Worm (Caenorhabditis elegans) whole organism, young adult: ENCODE data around the gene C06E1.7.
A peak's percentile ranks its signal among the peaks of the same experiment; 100 is the strongest.

Experiments
- B0019.2 ChIP-seq: fragments of 200-800 bp; sonication (Bioruptor generic); conservative IDR thresholded peaks from 2 replicates; pipeline ENCODE4 v1.3.6; 2022; ENCODE audit warnings: missing genetic modification reagents, missing genetic modification characterization, missing compliant biosample characterization
- F49E8.2 ChIP-seq: sonication (generic microtip); optimal IDR thresholded peaks from 3 replicates; lab custom pipeline; 2017; ENCODE audit warnings: missing genetic modification characterization, mild to moderate bottlenecking, missing compliant biosample characterization, antibody characterized with exemption, moderate library complexity; ENCODE audit not compliant: insufficient read depth
- akir-1 ChIP-seq: fragments of 200-800 bp; sonication (Bioruptor generic); optimal IDR thresholded peaks from 2 replicates; lab custom pipeline; 2018; ENCODE audit warnings: mild to moderate bottlenecking, missing genetic modification characterization, moderate library complexity, missing compliant biosample characterization
- aptf-2 ChIP-seq: fragments of 200-800 bp; sonication (Bioruptor generic); conservative IDR thresholded peaks from 2 replicates; pipeline ENCODE4 v1.3.6; 2022; ENCODE audit warnings: missing genetic modification reagents, missing genetic modification characterization, missing compliant biosample characterization
- aptf-3 ChIP-seq: fragments of 200-800 bp; sonication (Bioruptor generic); IDR thresholded peaks from 2 replicates; pipeline ENCODE4 v1.3.6; 2022; ENCODE audit warnings: missing genetic modification characterization, missing compliant biosample characterization
- attf-5 ChIP-seq: fragments of 200-800 bp; sonication (Bioruptor generic); optimal IDR thresholded peaks from 2 replicates; lab custom pipeline; 2018; ENCODE audit warnings: mild to moderate bottlenecking, missing genetic modification characterization, missing compliant biosample characterization
- bed-1 ChIP-seq: fragments of 200-800 bp; sonication (Bioruptor generic); IDR thresholded peaks from 2 replicates; pipeline ENCODE4 v1.3.6; 2022; ENCODE audit warnings: missing genetic modification reagents, missing genetic modification characterization, missing compliant biosample characterization
- bed-2 ChIP-seq: fragments of 200-800 bp; sonication (Bioruptor generic); IDR thresholded peaks from 2 replicates; pipeline ENCODE4 v1.3.6; 2022; ENCODE audit warnings: missing genetic modification reagents, missing genetic modification characterization, missing compliant biosample characterization
- cebp-1 ChIP-seq, 2 experiments: fragments of 200-800 bp in 1 of 2; sonication (Bioruptor generic) in 1 of 2; sonication (generic microtip) in 1 of 2; IDR thresholded peaks in 1 of 2; optimal IDR thresholded peaks in 1 of 2; 2 replicates each; pipeline versions ENCODE4 v1.3.6 to Lab custom; 2017 to 2022; ENCODE audit warnings: missing compliant biosample characterization in 2 of 2, missing genetic modification characterization in 2 of 2, mild to moderate bottlenecking in 1 of 2, missing genetic modification reagents in 1 of 2, moderate library complexity in 1 of 2
- cebp-2 ChIP-seq: fragments of 200-800 bp; sonication (Bioruptor generic); IDR thresholded peaks from 2 replicates; pipeline ENCODE4 v1.3.6; 2022; ENCODE audit warnings: missing genetic modification characterization, missing compliant biosample characterization
- dpff-1 ChIP-seq: sonication (generic microtip); optimal IDR thresholded peaks from 2 replicates; lab custom pipeline; 2017; ENCODE audit warnings: mild to moderate bottlenecking, missing genetic modification characterization, missing compliant biosample characterization
- dpl-1 ChIP-seq: fragments of 150-350 bp; optimal IDR thresholded peaks from 2 replicates; lab custom pipeline; 2014; ENCODE audit warnings: missing biosample characterization, missing genetic modification reagents, missing genetic modification characterization
- egl-44 ChIP-seq: fragments of 200-800 bp; sonication (Bioruptor generic); IDR thresholded peaks from 2 replicates; pipeline ENCODE4 v1.3.6; 2022; ENCODE audit warnings: missing genetic modification reagents, missing genetic modification characterization, missing compliant biosample characterization
- gei-17 ChIP-seq: fragments of 200-800 bp; sonication (Bioruptor generic); optimal IDR thresholded peaks from 2 replicates; lab custom pipeline; 2018; ENCODE audit warnings: mild to moderate bottlenecking, missing genetic modification characterization, missing compliant biosample characterization
- hmg-20 ChIP-seq: fragments of 200-800 bp; sonication (Bioruptor generic); IDR thresholded peaks from 2 replicates; pipeline ENCODE4 v1.3.6; 2022; ENCODE audit warnings: missing genetic modification reagents, missing genetic modification characterization, missing compliant biosample characterization
- lsy-27 ChIP-seq: sonication (generic microtip); optimal IDR thresholded peaks from 2 replicates; lab custom pipeline; 2017; ENCODE audit warnings: missing genetic modification characterization, mild to moderate bottlenecking, missing compliant biosample characterization, antibody characterized with exemption, missing genotype, borderline replicate concordance; ENCODE audit not compliant: insufficient read depth
- madf-10 ChIP-seq: sonication (generic microtip); optimal IDR thresholded peaks from 2 replicates; lab custom pipeline; 2016; ENCODE audit warnings: mild to moderate bottlenecking, missing genetic modification characterization, missing compliant biosample characterization
- madf-3 ChIP-seq: fragments of 200-800 bp; sonication (Bioruptor generic); IDR thresholded peaks from 2 replicates; pipeline ENCODE4 v1.3.6; 2022; ENCODE audit warnings: missing genetic modification reagents, missing genetic modification characterization, missing compliant biosample characterization
- madf-6 ChIP-seq: fragments of 200-800 bp; sonication (Bioruptor generic); IDR thresholded peaks from 2 replicates; pipeline ENCODE4 v1.3.6; 2022; ENCODE audit warnings: missing genetic modification reagents, missing genetic modification characterization, missing compliant biosample characterization
- nhr-80 ChIP-seq: sonication (generic microtip); optimal IDR thresholded peaks from 2 replicates; lab custom pipeline; 2016; ENCODE audit warnings: missing genetic modification characterization, missing compliant biosample characterization
- rcor-1 ChIP-seq: fragments of 200-800 bp; sonication (Bioruptor generic); IDR thresholded peaks from 2 replicates; pipeline ENCODE4 v1.3.6; 2022; ENCODE audit warnings: missing genetic modification reagents, missing genetic modification characterization, missing compliant biosample characterization
- rec-8 ChIP-seq, 2 experiments: sonication (generic microtip); optimal IDR thresholded peaks; 2 replicates each; lab custom pipeline; 2016; ENCODE audit warnings: mild to moderate bottlenecking in 2 of 2, missing genetic modification characterization in 2 of 2, missing genetic modification reagents in 2 of 2, missing genotype in 2 of 2, missing biosample characterization in 1 of 2, missing compliant biosample characterization in 1 of 2, moderate library complexity in 1 of 2
- rpc-1 ChIP-seq, 2 experiments: fragments of 150-350 bp in 1 of 2; sonication (generic microtip) in 1 of 2; optimal IDR thresholded peaks; 2 replicates each; lab custom pipeline; 2014 to 2018; ENCODE audit warnings: missing biosample characterization in 1 of 2, missing genetic modification characterization in 1 of 2, missing genetic modification reagents in 1 of 2, missing genotype in 1 of 2
- sdz-38 ChIP-seq: sonication (generic microtip); optimal IDR thresholded peaks from 2 replicates; lab custom pipeline; 2016; ENCODE audit warnings: missing genotype, missing genetic modification characterization, missing compliant biosample characterization
- sea-2 ChIP-seq: fragments of 200-800 bp; sonication (Bioruptor generic); IDR thresholded peaks from 2 replicates; pipeline ENCODE4 v1.3.6; 2022; ENCODE audit warnings: missing genetic modification characterization, missing compliant biosample characterization
- snpc-4 ChIP-seq, 5 experiments: fragments of 150-350 bp in 1 of 5; sonication (generic microtip) in 4 of 5; optimal IDR thresholded peaks; 2 replicates each; lab custom pipeline; 2014 to 2018; ENCODE audit warnings: missing genetic modification characterization in 5 of 5, missing biosample characterization in 3 of 5, antibody characterized with exemption in 2 of 5, mild to moderate bottlenecking in 2 of 5, missing compliant biosample characterization in 2 of 5, missing genotype in 2 of 5, moderate library complexity in 2 of 5, missing genetic modification reagents in 1 of 5
- sptf-2 ChIP-seq: fragments of 200-800 bp; sonication (Bioruptor generic); optimal IDR thresholded peaks from 2 replicates; lab custom pipeline; 2018; ENCODE audit warnings: mild to moderate bottlenecking, missing genetic modification characterization, missing compliant biosample characterization
- tlf-1 ChIP-seq: fragments of 200-800 bp; sonication (Bioruptor generic); optimal IDR thresholded peaks from 2 replicates; lab custom pipeline; 2018; ENCODE audit warnings: mild to moderate bottlenecking, missing genetic modification characterization, missing compliant biosample characterization
- zim-3 ChIP-seq: sonication (generic microtip); optimal IDR thresholded peaks from 2 replicates; lab custom pipeline; 2017; ENCODE audit warnings: mild to moderate bottlenecking, missing genetic modification characterization, moderate library complexity, missing compliant biosample characterization
- ztf-18 ChIP-seq: sonication (generic microtip); optimal IDR thresholded peaks from 2 replicates; lab custom pipeline; 2016; ENCODE audit warnings: missing genotype, mild to moderate bottlenecking, missing genetic modification characterization, missing compliant biosample characterization

C06E1.7 gene

ce11 chrIII:8575359-8576101, 18.0 kb downstream of the C06E1.7 start:
- TF ChIP-seq snpc-4 (GFP tag; optimal IDR thresholded peaks at IDR 0.05; lab: Kevin White, UChicago) (no peak), snpc-4 (tag; optimal IDR thresholded peaks at IDR 0.05; lab: Kevin White, UChicago) (peak in 2 of 4 experiments; percentile 61 to 62), sptf-2 (GFP tag; lab: Kevin White, UChicago) (no peak)

- TF ChIP-seq bed-2 (GFP tag; lab: Robert Waterston, UW) (no peak), B0019.2 (GFP tag; lab: Robert Waterston, UW) (no peak), nhr-80 (no peak)
- TF ChIP-seq, all 124 proteins: peak for 0
Measured at ce11 chrIII:8574299-8574698, 19.2 kb downstream of the C06E1.7 start.

ce11 chrIII:8573869-8574268, 19.7 kb downstream of the C06E1.7 start:
- TF ChIP-seq akir-1 (GFP tag; lab: Kevin White, UChicago) (no peak), aptf-2 (no peak), aptf-3 (no peak), egl-44 (GFP tag; lab: Robert Waterston, UW) (no peak), cebp-1 (GFP tag; IDR thresholded peaks at IDR 0.05; lab: Robert Waterston, UW) (no peak), cebp-1 (tag; optimal IDR thresholded peaks at IDR 0.05; lab: Kevin White, UChicago) (no peak), zim-3 (tag; lab: Kevin White, UChicago) (no peak), lsy-27 (tag; lab: Kevin White, UChicago) (no peak)

ce11 chrIII:8573301-8573700, 20.2 kb downstream of the C06E1.7 start:
- no peak for TF ChIP-seq tlf-1 (GFP tag; lab: Kevin White, UChicago)
- no peak for TF ChIP-seq rpc-1 (optimal IDR thresholded peaks at IDR 0.05; lab: Kevin White, UChicago)
- no peak for TF ChIP-seq rpc-1 (tag; optimal IDR thresholded peaks at IDR 0.05; lab: Kevin White, UChicago)
- no peak for TF ChIP-seq madf-10 (tag; lab: Kevin White, UChicago)
- TF ChIP-seq cebp-2 (GFP tag; lab: Robert Waterston, UW): no peak
- no peak for TF ChIP-seq hmg-20 (GFP tag; lab: Robert Waterston, UW)
- TF ChIP-seq gei-17 (GFP tag; lab: Kevin White, UChicago): no peak
- TF ChIP-seq attf-5: no peak
- no peak for TF ChIP-seq sea-2 (GFP tag; lab: Robert Waterston, UW)
- no peak for TF ChIP-seq madf-3 (GFP tag; lab: Robert Waterston, UW)
- TF ChIP-seq sdz-38: no peak
- no peak for TF ChIP-seq madf-6
- TF ChIP-seq bed-1: no peak
- TF ChIP-seq rcor-1 (GFP tag; lab: Robert Waterston, UW): no peak
- no peak for TF ChIP-seq rec-8 (tag; optimal IDR thresholded peaks at IDR 0.05; lab: Kevin White, UChicago)
- TF ChIP-seq ztf-18 (tag; lab: Kevin White, UChicago): no peak
- no peak for TF ChIP-seq aptf-2
- TF ChIP-seq dpff-1 (tag; lab: Kevin White, UChicago): no peak
- no peak for TF ChIP-seq F49E8.2 (tag; lab: Kevin White, UChicago)
- TF ChIP-seq sptf-2 (GFP tag; lab: Kevin White, UChicago): no peak
- TF ChIP-seq dpl-1 (GFP tag; lab: Kevin White, UChicago): no peak
